Fruit fly (Drosophila melanogaster) ovary, adult (tissue): Measurements from ENCODE around the gene CG7950.
A peak's percentile ranks its signal among the peaks of the same experiment; 100 is the strongest.

Experiments
- CG17801 ChIP-seq: fragments of 200-800 bp; optimal IDR thresholded peaks from 2 replicates; lab custom pipeline; 2019; ENCODE audit warnings: missing biosample characterization, mild to moderate bottlenecking, missing genetic modification characterization, moderate library complexity; ENCODE audit not compliant: partially characterized antibody

CG7950 gene

dm6 chr3R:30100976-30101332 lies 44.3 kb downstream of the CG7950 start:
- no peak for TF ChIP-seq CG17801

dm6 chr3R:30101389-30101935 lies 44.8 kb downstream of the CG7950 start:
- no peak for TF ChIP-seq CG17801

- peak; percentile 19 for TF ChIP-seq CG17801
Measured at dm6 chr3R:30102806-30103619, 46.4 kb downstream of the CG7950 start.

- TF ChIP-seq CG17801: no peak
Measured at dm6 chr3R:30104912-30105510, 48.4 kb downstream of the CG7950 start.

dm6 chr3R:30105808-30106207 lies 49.1 kb downstream of the CG7950 start:
- no peak for TF ChIP-seq CG17801

dm6 chr3R:30106562-30106961 lies 49.9 kb downstream of the CG7950 start:
- TF ChIP-seq CG17801: no peak

- no peak for TF ChIP-seq CG17801
Measured at dm6 chr3R:30107718-30108117, 51.1 kb downstream of the CG7950 start.
